Fruit fly (Drosophila melanogaster): ENCODE data around the gene ppk27.

DNA sequence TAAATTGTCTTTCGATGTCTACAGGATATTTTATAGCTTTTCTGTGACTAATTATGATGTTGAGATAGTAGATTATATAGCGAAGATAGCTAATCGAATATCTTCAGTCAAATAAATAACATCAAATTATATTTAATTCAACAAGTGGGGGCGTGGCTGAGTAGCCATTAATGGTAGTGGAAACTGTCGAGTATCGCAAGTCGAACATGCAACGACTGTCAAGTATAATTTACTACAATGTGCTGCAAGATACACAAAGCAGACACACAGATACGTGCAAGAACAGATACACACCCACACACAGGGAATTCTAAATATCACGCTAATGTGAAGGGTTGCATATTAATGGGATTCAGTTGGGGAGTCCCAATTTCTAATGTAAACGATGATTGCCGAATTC lies at the start of gene ppk27:
- TF ChIP-seq CG31627 (GFP tag; optimal IDR thresholded peaks at IDR 0.05) (no peak), CG15336 (GFP tag; IDR thresholded peaks at IDR 0.05) (no peak), fd85E (GFP tag; optimal IDR thresholded peaks at IDR 0.05) (no peak)

Data from whole organism, prepupa.